Fruit fly (Drosophila melanogaster) whole organism, prepupa: ENCODE data around the gene CG17364.

ENCODE experiments used
- CG11902 ChIP-seq: fragments of 200-800 bp; sonication (Bioruptor generic); optimal IDR thresholded peaks from 3 replicates; lab custom pipeline; 2016; ENCODE audit warnings: missing biosample characterization, missing genetic modification characterization
- CG3919 ChIP-seq: fragments of 200-800 bp; sonication (Bioruptor generic); optimal IDR thresholded peaks from 3 replicates; lab custom pipeline; 2016; ENCODE audit warnings: missing biosample characterization, missing genetic modification characterization
- CG6792 ChIP-seq: fragments of 200-800 bp; sonication (Bioruptor generic); optimal IDR thresholded peaks from 3 replicates; lab custom pipeline; 2016; ENCODE audit warnings: missing biosample characterization, missing genetic modification characterization
- CG7368 ChIP-seq: fragments of 200-800 bp; sonication (Bioruptor generic); optimal IDR thresholded peaks from 3 replicates; lab custom pipeline; 2016; ENCODE audit warnings: missing biosample characterization, missing genetic modification characterization
- CG8632 ChIP-seq: fragments of 200-800 bp; sonication (Bioruptor generic); optimal IDR thresholded peaks from 3 replicates; lab custom pipeline; 2016; ENCODE audit warnings: missing biosample characterization, missing genetic modification characterization
- CG9139 ChIP-seq: fragments of 200-800 bp; sonication (Bioruptor generic); optimal IDR thresholded peaks from 3 replicates; lab custom pipeline; 2017; ENCODE audit warnings: missing biosample characterization, mild to moderate bottlenecking, missing genetic modification characterization
- Ets21C ChIP-seq: fragments of 200-800 bp; sonication (Bioruptor generic); optimal IDR thresholded peaks from 3 replicates; lab custom pipeline; 2016; ENCODE audit warnings: missing biosample characterization, missing genetic modification characterization
- Lpt ChIP-seq: fragments of 200-800 bp; sonication (Bioruptor generic); optimal IDR thresholded peaks from 3 replicates; lab custom pipeline; 2016; ENCODE audit warnings: missing biosample characterization, missing genetic modification characterization
- OdsH ChIP-seq: fragments of 200-800 bp; sonication (Bioruptor generic); optimal IDR thresholded peaks from 3 replicates; lab custom pipeline; 2016; ENCODE audit warnings: missing biosample characterization, missing genetic modification characterization
- achi ChIP-seq: fragments of 200-800 bp; sonication (Bioruptor generic); optimal IDR thresholded peaks from 3 replicates; lab custom pipeline; 2016; ENCODE audit warnings: missing biosample characterization, missing genetic modification characterization
- dsx ChIP-seq: fragments of 200-800 bp; optimal IDR thresholded peaks from 3 replicates; lab custom pipeline; 2019; ENCODE audit warnings: missing biosample characterization, mild to moderate bottlenecking, missing genetic modification characterization, moderate library complexity; ENCODE audit not compliant: poor library complexity, severe bottlenecking
- ss ChIP-seq, 2 experiments: fragments of 200-800 bp; sonication (Bioruptor generic); optimal IDR thresholded peaks; 2 replicates in 1 of 2; 3 replicates in 1 of 2; lab custom pipeline; 2017 to 2018; ENCODE audit warnings: mild to moderate bottlenecking in 2 of 2, missing biosample characterization in 2 of 2, missing genetic modification characterization in 2 of 2, moderate library complexity in 1 of 2

DNA sequence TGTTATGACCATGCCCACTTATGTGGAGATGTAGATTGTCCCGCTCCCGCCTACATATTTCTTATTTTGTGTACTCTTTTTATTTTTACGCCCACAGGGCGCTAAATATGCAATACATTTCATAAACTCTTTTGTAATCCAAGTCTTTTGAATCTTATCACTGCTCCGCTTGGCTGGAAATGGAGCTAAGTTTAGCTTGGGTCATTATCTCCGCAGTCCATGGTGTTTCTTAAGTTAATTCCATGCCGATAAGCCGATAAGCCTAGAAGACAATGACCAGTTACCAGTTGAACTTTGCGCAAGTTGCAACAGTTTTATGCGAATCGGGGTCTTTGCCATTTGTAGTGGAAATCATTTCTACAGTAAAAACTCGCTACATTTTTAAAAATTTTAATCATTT lies 3.2 kb upstream of the CG17364 start:
- TF ChIP-seq CG7368 (GFP tag; lab: Kevin White, UChicago) (no peak), achi (GFP tag; lab: Kevin White, UChicago) (no peak), ss (GFP tag; optimal IDR thresholded peaks at IDR 0.05; lab: Kevin White, UChicago) (no peak), OdsH (GFP tag; lab: Kevin White, UChicago) (no peak), CG9139 (GFP tag; lab: Kevin White, UChicago) (no peak), CG6792 (GFP tag; lab: Kevin White, UChicago) (no peak), Ets21C (GFP tag; lab: Kevin White, UChicago) (no peak), CG3919 (GFP tag; lab: Kevin White, UChicago) (no peak), Lpt (no peak), dsx (no peak), CG8632 (GFP tag; lab: Kevin White, UChicago) (no peak), CG11902 (GFP tag; lab: Kevin White, UChicago) (no peak)
